Worm (Caenorhabditis elegans) whole organism, late embryonic: ENCODE data around the gene btb-7.

Experiments
- C08G9.2 ChIP-seq: sonication (generic microtip); optimal IDR thresholded peaks from 2 replicates; lab custom pipeline; 2016; ENCODE audit warnings: mild to moderate bottlenecking, missing genetic modification characterization, moderate library complexity, missing compliant biosample characterization
- C38D4.7 ChIP-seq: fragments of 200-800 bp; sonication (Bioruptor generic); optimal IDR thresholded peaks from 2 replicates; lab custom pipeline; 2018; ENCODE audit warnings: mild to moderate bottlenecking, missing genetic modification characterization, moderate library complexity, missing compliant biosample characterization
- F13H6.1 ChIP-seq: sonication (generic microtip); optimal IDR thresholded peaks from 2 replicates; lab custom pipeline; 2016; ENCODE audit warnings: missing genetic modification characterization, missing compliant biosample characterization
- Y22D7AL.16 ChIP-seq: sonication (generic microtip); optimal IDR thresholded peaks from 2 replicates; lab custom pipeline; 2016; ENCODE audit warnings: missing genetic modification characterization, missing compliant biosample characterization
- ahr-1 ChIP-seq: sonication (generic microtip); optimal IDR thresholded peaks from 2 replicates; lab custom pipeline; 2016; ENCODE audit warnings: missing genetic modification characterization, missing compliant biosample characterization
- ceh-14 ChIP-seq: sonication (generic microtip); optimal IDR thresholded peaks from 2 replicates; lab custom pipeline; 2016; ENCODE audit warnings: missing genotype, missing genetic modification characterization, missing compliant biosample characterization
- ceh-18 ChIP-seq: sonication (generic microtip); optimal IDR thresholded peaks from 2 replicates; lab custom pipeline; 2016; ENCODE audit warnings: missing genetic modification characterization, missing compliant biosample characterization
- ceh-19 ChIP-seq: fragments of 200-800 bp; sonication (Bioruptor generic); optimal IDR thresholded peaks from 2 replicates; lab custom pipeline; 2018; ENCODE audit warnings: mild to moderate bottlenecking, missing genetic modification characterization, missing compliant biosample characterization
- ceh-30 ChIP-seq: fragments of 150-350 bp; optimal IDR thresholded peaks from 2 replicates; lab custom pipeline; 2014; ENCODE audit warnings: missing biosample characterization, missing genetic modification characterization
- ceh-31 ChIP-seq: sonication (generic microtip); optimal IDR thresholded peaks from 2 replicates; lab custom pipeline; 2016; ENCODE audit warnings: missing genetic modification characterization, missing compliant biosample characterization
- ceh-34 ChIP-seq: sonication (generic microtip); optimal IDR thresholded peaks from 2 replicates; lab custom pipeline; 2016; ENCODE audit warnings: mild to moderate bottlenecking, missing genetic modification characterization, missing compliant biosample characterization
- ceh-45 ChIP-seq: fragments of 200-800 bp; sonication (Bioruptor generic); IDR thresholded peaks from 2 replicates; pipeline ENCODE4 v1.3.6; 2022; ENCODE audit warnings: missing genetic modification reagents, missing genetic modification characterization, missing compliant biosample characterization
- ceh-6 ChIP-seq: fragments of 200-800 bp; sonication (Bioruptor generic); optimal IDR thresholded peaks from 2 replicates; lab custom pipeline; 2018; ENCODE audit warnings: mild to moderate bottlenecking, missing genetic modification characterization, missing compliant biosample characterization
- ceh-9 ChIP-seq: sonication (generic microtip); optimal IDR thresholded peaks from 2 replicates; lab custom pipeline; 2016; ENCODE audit warnings: mild to moderate bottlenecking, missing genetic modification characterization, inconsistent platforms, missing compliant biosample characterization
- dve-1 ChIP-seq: sonication (generic microtip); optimal IDR thresholded peaks from 2 replicates; lab custom pipeline; 2017; ENCODE audit warnings: antibody characterized with exemption, mild to moderate bottlenecking, missing genetic modification characterization, missing compliant biosample characterization
- elt-2 ChIP-seq: sonication (generic microtip); optimal IDR thresholded peaks from 2 replicates; lab custom pipeline; 2016; ENCODE audit warnings: missing genetic modification reagents, missing genetic modification characterization, missing compliant biosample characterization
- ets-4 ChIP-seq: sonication (generic microtip); optimal IDR thresholded peaks from 2 replicates; lab custom pipeline; 2016; ENCODE audit warnings: missing genetic modification characterization, missing compliant biosample characterization
- eyg-1 ChIP-seq: sonication (generic microtip); optimal IDR thresholded peaks from 2 replicates; lab custom pipeline; 2016; ENCODE audit warnings: missing genotype, missing genetic modification characterization, missing compliant biosample characterization
- fkh-6 ChIP-seq: sonication (generic microtip); optimal IDR thresholded peaks from 2 replicates; lab custom pipeline; 2016; ENCODE audit warnings: missing genetic modification characterization, missing compliant biosample characterization
- hlh-15 ChIP-seq: sonication (generic microtip); optimal IDR thresholded peaks from 2 replicates; lab custom pipeline; 2016; ENCODE audit warnings: missing genetic modification characterization, missing compliant biosample characterization
- lim-6 ChIP-seq: sonication (generic microtip); optimal IDR thresholded peaks from 2 replicates; lab custom pipeline; 2016; ENCODE audit warnings: missing genetic modification characterization, missing compliant biosample characterization
- mec-3 ChIP-seq: sonication (generic microtip); optimal IDR thresholded peaks from 2 replicates; lab custom pipeline; 2016; ENCODE audit warnings: borderline replicate concordance, missing genetic modification characterization, missing compliant biosample characterization
- nfya-1 ChIP-seq: sonication (generic microtip); optimal IDR thresholded peaks from 2 replicates; lab custom pipeline; 2017; ENCODE audit warnings: missing genetic modification characterization, mild to moderate bottlenecking, missing compliant biosample characterization, antibody characterized with exemption, moderate library complexity
- nhr-11 ChIP-seq: fragments of 150-350 bp; optimal IDR thresholded peaks from 2 replicates; lab custom pipeline; 2014; ENCODE audit warnings: missing biosample characterization, missing genetic modification characterization
- nhr-232 ChIP-seq: sonication (generic microtip); optimal IDR thresholded peaks from 2 replicates; lab custom pipeline; 2016; ENCODE audit warnings: missing genetic modification characterization, missing compliant biosample characterization
- npax-4 ChIP-seq: sonication (generic microtip); optimal IDR thresholded peaks from 2 replicates; lab custom pipeline; 2016; ENCODE audit warnings: missing genetic modification characterization, missing compliant biosample characterization
- odd-2 ChIP-seq: sonication (generic microtip); optimal IDR thresholded peaks from 2 replicates; lab custom pipeline; 2017; ENCODE audit warnings: antibody characterized with exemption, mild to moderate bottlenecking, missing genetic modification characterization, missing compliant biosample characterization
- pax-1 ChIP-seq: fragments of 150-350 bp; optimal IDR thresholded peaks from 2 replicates; lab custom pipeline; 2014; ENCODE audit warnings: missing biosample characterization, missing genetic modification characterization
- rnt-1 ChIP-seq: sonication (generic microtip); optimal IDR thresholded peaks from 2 replicates; lab custom pipeline; 2016; ENCODE audit warnings: missing genetic modification characterization, missing compliant biosample characterization
- sdc-2 ChIP-seq: sonication (generic microtip); optimal IDR thresholded peaks from 2 replicates; lab custom pipeline; 2016; ENCODE audit warnings: missing genotype, missing genetic modification characterization, missing compliant biosample characterization
- sox-2 ChIP-seq: fragments of 200-800 bp; sonication (Bioruptor generic); IDR thresholded peaks from 2 replicates; pipeline ENCODE4 v1.3.6; 2022; ENCODE audit warnings: missing genetic modification reagents, missing genetic modification characterization, missing compliant biosample characterization
- syd-9 ChIP-seq: sonication (generic microtip); optimal IDR thresholded peaks from 2 replicates; lab custom pipeline; 2016; ENCODE audit warnings: mild to moderate bottlenecking, missing genetic modification characterization, moderate library complexity, missing compliant biosample characterization
- tbx-2 ChIP-seq: sonication (generic microtip); optimal IDR thresholded peaks from 2 replicates; lab custom pipeline; 2016; ENCODE audit warnings: missing genetic modification characterization, missing compliant biosample characterization
- tbx-7 ChIP-seq: sonication (generic microtip); optimal IDR thresholded peaks from 2 replicates; lab custom pipeline; 2016; ENCODE audit warnings: missing genotype, missing genetic modification characterization, missing compliant biosample characterization
- ttx-3 ChIP-seq: sonication (generic microtip); optimal IDR thresholded peaks from 2 replicates; lab custom pipeline; 2016; ENCODE audit warnings: missing genetic modification reagents, missing genetic modification characterization, missing compliant biosample characterization
- unc-86 ChIP-seq: sonication (generic microtip); optimal IDR thresholded peaks from 2 replicates; lab custom pipeline; 2016; ENCODE audit warnings: missing genetic modification characterization, missing compliant biosample characterization
- ztf-16 ChIP-seq: sonication (generic microtip); optimal IDR thresholded peaks from 2 replicates; lab custom pipeline; 2017; ENCODE audit warnings: missing genetic modification characterization, missing compliant biosample characterization

The btb-7 gene

ce11 chrII:1691011-1691410 lies 22.0 kb upstream of the btb-7 start, which contains the start of gene fbxc-22:
Gene fbxc-22 (minus strand): TSS chrII:1691111.
- no peak for TF ChIP-seq unc-86 (tag; lab: Kevin White, UChicago)
- no peak for TF ChIP-seq nhr-232
- no peak for TF ChIP-seq ceh-31 (tag; lab: Kevin White, UChicago)
- TF ChIP-seq ahr-1 (tag; lab: Kevin White, UChicago): no peak
- TF ChIP-seq lim-6 (tag; lab: Kevin White, UChicago): no peak
- no peak for TF ChIP-seq Y22D7AL.16 (tag; lab: Kevin White, UChicago)
- no peak for TF ChIP-seq ttx-3
- TF ChIP-seq dve-1 (tag; lab: Kevin White, UChicago): no peak
- no peak for TF ChIP-seq ets-4 (tag; lab: Kevin White, UChicago)
- no peak for TF ChIP-seq eyg-1 (tag; lab: Kevin White, UChicago)
- TF ChIP-seq ceh-34 (tag; lab: Kevin White, UChicago): no peak
- TF ChIP-seq syd-9: no peak

- TF ChIP-seq odd-2 (tag; lab: Kevin White, UChicago): no peak
- no peak for TF ChIP-seq ceh-31 (tag; lab: Kevin White, UChicago)
- no peak for TF ChIP-seq ceh-45 (GFP tag; lab: Robert Waterston, UW)
- TF ChIP-seq hlh-15 (tag; lab: Kevin White, UChicago): no peak
- no peak for TF ChIP-seq elt-2 (tag; lab: Kevin White, UChicago)
- no peak for TF ChIP-seq ceh-18 (tag; lab: Kevin White, UChicago)
- TF ChIP-seq C08G9.2 (tag; lab: Kevin White, UChicago): no peak
- no peak for TF ChIP-seq npax-4 (tag; lab: Kevin White, UChicago)
- no peak for TF ChIP-seq ceh-30 (tag; lab: Kevin White, UChicago)
- TF ChIP-seq mec-3 (tag; lab: Kevin White, UChicago): no peak
- TF ChIP-seq tbx-7: no peak
- TF ChIP-seq sox-2 (GFP tag; lab: Robert Waterston, UW): no peak
- no peak for TF ChIP-seq ceh-14 (tag; lab: Kevin White, UChicago)
- no peak for TF ChIP-seq F13H6.1
- TF ChIP-seq, all 69 proteins: peak for 0
Measured at ce11 chrII:1692827-1693226, 20.2 kb upstream of the btb-7 start, which contains the start of gene fbxc-21. Gene fbxc-21 (minus strand): TSS chrII:1692927.

DNA sequence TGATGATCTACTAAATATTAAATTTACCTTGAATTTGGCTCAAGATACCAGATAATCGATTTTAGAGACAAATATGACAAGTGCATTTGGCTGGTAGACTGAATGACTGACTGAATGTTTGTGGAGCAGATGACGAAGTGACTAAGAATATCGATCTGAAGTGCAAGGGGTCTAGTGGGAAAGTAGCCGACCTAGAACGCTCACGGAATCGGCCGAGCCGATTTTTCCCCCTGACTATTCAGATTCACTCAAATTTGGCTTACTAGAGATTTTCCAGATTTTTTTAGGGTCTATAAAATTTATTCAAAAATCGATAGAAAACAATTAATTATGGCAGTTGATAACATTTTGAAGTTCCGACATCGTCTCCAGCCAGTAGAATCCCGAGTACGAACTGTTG lies 18.5 kb upstream of the btb-7 start, which contains the start of gene fbxc-26:
fbxc-26 (minus strand) TSS at position 101 of the 400 bp plus-strand sequence.
- TF ChIP-seq ceh-45 (GFP tag; lab: Robert Waterston, UW): no peak
- no peak for TF ChIP-seq nfya-1 (tag; lab: Kevin White, UChicago)
- TF ChIP-seq nhr-11 (tag; lab: Kevin White, UChicago): no peak
- TF ChIP-seq ceh-19: no peak
- TF ChIP-seq ceh-30 (tag; lab: Kevin White, UChicago): no peak
- no peak for TF ChIP-seq ttx-3
- no peak for TF ChIP-seq sdc-2
- no peak for TF ChIP-seq lim-6 (tag; lab: Kevin White, UChicago)
- no peak for TF ChIP-seq ztf-16 (tag; lab: Kevin White, UChicago)
- TF ChIP-seq pax-1 (tag; lab: Kevin White, UChicago): no peak
- no peak for TF ChIP-seq ceh-9 (tag; lab: Kevin White, UChicago)
- TF ChIP-seq Y22D7AL.16 (tag; lab: Kevin White, UChicago): no peak
- TF ChIP-seq C38D4.7 (GFP tag; lab: Kevin White, UChicago): no peak
- no peak for TF ChIP-seq nhr-232
- TF ChIP-seq rnt-1 (tag; lab: Kevin White, UChicago): no peak
- no peak for TF ChIP-seq ceh-6

ce11 chrII:1695861-1696260 lies 17.2 kb upstream of the btb-7 start, which contains the start of gene F58E1.13:
Gene F58E1.13 (minus strand): TSS chrII:1695872.
- TF ChIP-seq nhr-11 (tag; lab: Kevin White, UChicago) (no peak), eyg-1 (tag; lab: Kevin White, UChicago) (no peak), fkh-6 (tag; lab: Kevin White, UChicago) (no peak), tbx-2 (tag; lab: Kevin White, UChicago) (no peak)
